Worm (Caenorhabditis elegans): Measurements from ENCODE around the gene mec-15.

DNA sequence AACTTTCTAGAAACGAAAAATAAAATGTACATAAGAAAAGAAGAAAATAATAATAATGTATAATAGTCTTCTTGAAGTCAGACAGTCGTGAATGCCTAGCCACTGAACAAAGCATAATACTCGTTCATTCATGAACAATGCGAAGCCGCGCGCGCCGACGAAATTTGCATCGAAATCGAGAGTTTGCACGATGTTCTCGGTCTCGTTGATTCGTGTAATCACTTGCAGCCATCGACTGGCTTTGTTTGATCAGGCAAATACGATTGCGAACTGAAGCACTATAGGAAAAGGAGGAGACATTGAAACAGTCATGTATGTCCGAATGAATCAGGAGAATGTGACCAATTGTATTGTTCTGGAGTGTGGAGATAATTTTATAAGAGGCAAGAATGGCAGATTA, 35.7 kb downstream of the mec-15 start:
- no peak for TF ChIP-seq him-1 (tag; optimal IDR thresholded peaks at IDR 0.05)
- no peak for TF ChIP-seq W03F9.2 (tag; optimal IDR thresholded peaks at IDR 0.05)
